Worm (Caenorhabditis elegans) whole organism, L1 larva: ENCODE measurements around the gene W08E12.2.

Source experiments
- C04F5.9 ChIP-seq: sonication (generic microtip); optimal IDR thresholded peaks from 2 replicates; lab custom pipeline; 2016; ENCODE audit warnings: missing genetic modification characterization, missing compliant biosample characterization
- C16A3.4 ChIP-seq: fragments of 150-350 bp; optimal IDR thresholded peaks from 2 replicates; lab custom pipeline; 2014; ENCODE audit warnings: missing biosample characterization, missing genetic modification characterization
- C34B4.2 ChIP-seq: sonication (generic microtip); optimal IDR thresholded peaks from 2 replicates; lab custom pipeline; 2017; ENCODE audit warnings: mild to moderate bottlenecking, missing genetic modification characterization, missing compliant biosample characterization
- aha-1 ChIP-seq: fragments of 150-350 bp; optimal IDR thresholded peaks from 2 replicates; lab custom pipeline; 2014; ENCODE audit warnings: missing biosample characterization, missing genetic modification characterization
- alr-1 ChIP-seq: fragments of 200-800 bp; sonication (Bioruptor generic); optimal IDR thresholded peaks from 2 replicates; lab custom pipeline; 2018; ENCODE audit warnings: borderline replicate concordance, mild to moderate bottlenecking, missing genetic modification characterization, missing compliant biosample characterization
- ama-1 ChIP-seq: fragments of 150-350 bp; optimal IDR thresholded peaks from 2 replicates; lab custom pipeline; 2014
- blmp-1 ChIP-seq: fragments of 150-350 bp; optimal IDR thresholded peaks from 2 replicates; lab custom pipeline; 2014; ENCODE audit warnings: missing biosample characterization, missing genetic modification characterization
- ceh-63 ChIP-seq: fragments of 200-800 bp; sonication (Bioruptor generic); optimal IDR thresholded peaks from 2 replicates; lab custom pipeline; 2018; ENCODE audit warnings: mild to moderate bottlenecking, missing genetic modification characterization, missing compliant biosample characterization
- ceh-8 ChIP-seq: fragments of 200-800 bp; sonication (Bioruptor generic); optimal IDR thresholded peaks from 2 replicates; lab custom pipeline; 2018; ENCODE audit warnings: mild to moderate bottlenecking, missing genetic modification characterization, moderate library complexity, missing compliant biosample characterization
- ceh-82 ChIP-seq, 3 experiments: fragments of 150-350 bp in 1 of 3; sonication (generic microtip) in 2 of 3; optimal IDR thresholded peaks; 2 replicates each; lab custom pipeline; 2014 to 2017; ENCODE audit warnings: missing biosample characterization in 3 of 3, missing genetic modification characterization in 3 of 3
- ces-1 ChIP-seq: fragments of 150-350 bp; optimal IDR thresholded peaks from 2 replicates; lab custom pipeline; 2014; ENCODE audit warnings: missing biosample characterization, missing genetic modification reagents, missing genetic modification characterization
- dpl-1 ChIP-seq, 3 experiments: fragments of 150-350 bp in 2 of 3; sonication (generic microtip) in 1 of 3; optimal IDR thresholded peaks; 2 replicates each; lab custom pipeline; 2014 to 2017; ENCODE audit warnings: missing biosample characterization in 3 of 3, missing genetic modification characterization in 3 of 3, missing genetic modification reagents in 3 of 3
- efl-1 ChIP-seq, 4 experiments: fragments of 150-350 bp; optimal IDR thresholded peaks in 3 of 4; peaks in 1 of 4; 1 replicate in 1 of 4; 2 replicates in 3 of 4; lab custom pipeline; 2014; ENCODE audit warnings: missing biosample characterization in 2 of 4, missing genetic modification characterization in 2 of 4, missing genetic modification reagents in 2 of 4
- egl-27 ChIP-seq, 2 experiments: fragments of 150-350 bp in 1 of 2; sonication (generic microtip); optimal IDR thresholded peaks; 3 replicates each; lab custom pipeline; 2017 to 2018; ENCODE audit warnings: missing biosample characterization in 2 of 2, missing genetic modification characterization in 2 of 2, missing genetic modification reagents in 2 of 2
- elt-3 ChIP-seq, 6 experiments: fragments of 150-350 bp in 1 of 6; sonication (generic microtip); optimal IDR thresholded peaks; 2 replicates each; lab custom pipeline; 2017 to 2018; ENCODE audit warnings: missing biosample characterization in 6 of 6, missing genetic modification characterization in 6 of 6, inconsistent platforms in 1 of 6
- ets-5 ChIP-seq: fragments of 200-800 bp; sonication (Bioruptor generic); IDR thresholded peaks from 2 replicates; pipeline ENCODE4 v1.3.6; 2022; ENCODE audit warnings: missing genetic modification characterization, missing compliant biosample characterization
- fkh-4 ChIP-seq: sonication (generic microtip); optimal IDR thresholded peaks from 2 replicates; lab custom pipeline; 2016; ENCODE audit warnings: missing compliant biosample characterization, missing genetic modification characterization, borderline replicate concordance
- hlh-17 ChIP-seq: fragments of 200-800 bp; sonication (Bioruptor generic); optimal IDR thresholded peaks from 2 replicates; lab custom pipeline; 2018; ENCODE audit warnings: missing genetic modification characterization, mild to moderate bottlenecking, missing compliant biosample characterization, moderate library complexity, borderline replicate concordance
- hlh-4 ChIP-seq: sonication (generic microtip); optimal IDR thresholded peaks from 2 replicates; lab custom pipeline; 2016; ENCODE audit warnings: mild to moderate bottlenecking, missing genetic modification characterization, missing compliant biosample characterization
- lin-14 ChIP-seq: fragments of 200-800 bp; sonication (Bioruptor generic); optimal IDR thresholded peaks from 2 replicates; lab custom pipeline; 2018; ENCODE audit warnings: mild to moderate bottlenecking, missing genetic modification characterization, moderate library complexity, missing compliant biosample characterization
- lin-15B ChIP-seq: fragments of 150-350 bp; sonication (generic microtip); optimal IDR thresholded peaks from 3 replicates; lab custom pipeline; 2014; ENCODE audit warnings: missing biosample characterization, missing genetic modification characterization
- lsy-2 ChIP-seq, 2 experiments: fragments of 150-350 bp; optimal IDR thresholded peaks; 2 replicates each; lab custom pipeline; 2014; ENCODE audit warnings: missing biosample characterization in 2 of 2, missing genetic modification characterization in 2 of 2
- mef-2 ChIP-seq: fragments of 150-350 bp; optimal IDR thresholded peaks from 2 replicates; lab custom pipeline; 2014; ENCODE audit warnings: missing biosample characterization, missing genetic modification characterization
- nhr-237 ChIP-seq: fragments of 150-350 bp; optimal IDR thresholded peaks from 2 replicates; lab custom pipeline; 2014; ENCODE audit warnings: missing biosample characterization, missing genetic modification characterization
- nhr-28 ChIP-seq: fragments of 150-350 bp; optimal IDR thresholded peaks from 2 replicates; lab custom pipeline; 2014; ENCODE audit warnings: missing biosample characterization, missing genetic modification characterization
- nhr-84 ChIP-seq: sonication (generic microtip); optimal IDR thresholded peaks from 2 replicates; lab custom pipeline; 2017; ENCODE audit warnings: missing biosample characterization, missing genetic modification characterization
- nhr-85 ChIP-seq: sonication (generic microtip); peaks from one replicate; lab custom pipeline; 2016; ENCODE audit warnings: missing genetic modification characterization, inconsistent platforms, missing compliant biosample characterization
- nhr-90 ChIP-seq: sonication (generic microtip); optimal IDR thresholded peaks from 2 replicates; lab custom pipeline; 2016; ENCODE audit warnings: mild to moderate bottlenecking, missing genetic modification characterization, missing compliant biosample characterization; ENCODE audit not compliant: poor library complexity
- pag-3 ChIP-seq: sonication (generic microtip); optimal IDR thresholded peaks from 2 replicates; lab custom pipeline; 2017; ENCODE audit warnings: missing genetic modification characterization, mild to moderate bottlenecking, missing compliant biosample characterization, antibody characterized with exemption, borderline replicate concordance; ENCODE audit not compliant: insufficient read depth
- pqm-1 ChIP-seq: sonication (generic microtip); optimal IDR thresholded peaks from 3 replicates; lab custom pipeline; 2017; ENCODE audit warnings: missing biosample characterization, missing genetic modification characterization
- snpc-4 ChIP-seq: fragments of 150-350 bp; optimal IDR thresholded peaks from 2 replicates; lab custom pipeline; 2014; ENCODE audit warnings: missing biosample characterization, missing genetic modification characterization
- sox-4 ChIP-seq: sonication (generic microtip); optimal IDR thresholded peaks from 2 replicates; lab custom pipeline; 2016; ENCODE audit warnings: missing genetic modification characterization, missing compliant biosample characterization
- sptf-1 ChIP-seq: fragments of 150-350 bp; optimal IDR thresholded peaks from 2 replicates; lab custom pipeline; 2014; ENCODE audit warnings: missing biosample characterization, missing genetic modification characterization
- sup-37 ChIP-seq: fragments of 200-800 bp; sonication (Bioruptor generic); optimal IDR thresholded peaks from 2 replicates; lab custom pipeline; 2018; ENCODE audit warnings: mild to moderate bottlenecking, missing genetic modification characterization, missing compliant biosample characterization
- tbx-2 ChIP-seq: sonication (generic microtip); optimal IDR thresholded peaks from 2 replicates; lab custom pipeline; 2016; ENCODE audit warnings: missing genetic modification characterization, missing compliant biosample characterization
- unc-130 ChIP-seq: fragments of 150-350 bp; optimal IDR thresholded peaks from 2 replicates; lab custom pipeline; 2017; ENCODE audit warnings: missing biosample characterization, missing genetic modification characterization, inconsistent platforms
- unc-62 ChIP-seq: fragments of 150-350 bp; optimal IDR thresholded peaks from 2 replicates; lab custom pipeline; 2014; ENCODE audit warnings: missing biosample characterization, missing genetic modification reagents, missing genetic modification characterization
- unc-86 ChIP-seq: sonication (generic microtip); optimal IDR thresholded peaks from 2 replicates; lab custom pipeline; 2016; ENCODE audit warnings: missing genetic modification characterization, missing compliant biosample characterization
- xbp-1 ChIP-seq: sonication (generic microtip); optimal IDR thresholded peaks from 2 replicates; lab custom pipeline; 2016; ENCODE audit warnings: missing genetic modification characterization, missing compliant biosample characterization
- zag-1 ChIP-seq: fragments of 150-350 bp; optimal IDR thresholded peaks from 2 replicates; lab custom pipeline; 2014; ENCODE audit warnings: missing biosample characterization, missing genetic modification characterization
- zip-4 ChIP-seq: fragments of 200-800 bp; sonication (Bioruptor generic); optimal IDR thresholded peaks from 2 replicates; lab custom pipeline; 2018; ENCODE audit warnings: mild to moderate bottlenecking, missing genetic modification characterization, moderate library complexity, missing compliant biosample characterization
- ztf-11 ChIP-seq, 2 experiments: sonication (generic microtip); optimal IDR thresholded peaks; 2 replicates each; lab custom pipeline; 2016 to 2017; ENCODE audit warnings: missing genetic modification characterization in 2 of 2, missing biosample characterization in 1 of 2, missing compliant biosample characterization in 1 of 2
- ztf-4 ChIP-seq: fragments of 150-350 bp; optimal IDR thresholded peaks from 2 replicates; lab custom pipeline; 2014; ENCODE audit warnings: missing biosample characterization, missing genetic modification characterization

Gene W08E12.2

ce11 chrIV:3345484-3345883 lies 39.8 kb downstream of the W08E12.2 start:
- TF ChIP-seq ztf-4 (tag; lab: Kevin White, UChicago) (no peak), hlh-4 (tag; lab: Kevin White, UChicago) (no peak), sup-37 (GFP tag; lab: Kevin White, UChicago) (no peak), sox-4 (tag; lab: Kevin White, UChicago) (no peak), ama-1 (lab: Kevin White, UChicago) (no peak), lin-15B (tag; lab: Kevin White, UChicago) (no peak)
- TF ChIP-seq, all 84 proteins: peak for 0

ce11 chrIV:3348334-3348733 lies 42.7 kb downstream of the W08E12.2 start:
- TF ChIP-seq efl-1 (optimal IDR thresholded peaks at IDR 0.05; lab: Kevin White, UChicago) (no peak), efl-1 (GFP tag; optimal IDR thresholded peaks at IDR 0.05 in 1 of 2; lab: Kevin White, UChicago) (peak in 1 of 2 experiments; percentile 41), lin-14 (peak; percentile 1), ceh-8 (GFP tag; lab: Kevin White, UChicago) (peak; percentile 83), alr-1 (tag; lab: Kevin White, UChicago) (no peak)
- TF ChIP-seq, all 84 proteins: peak for 3

- TF ChIP-seq zip-4 (GFP tag; lab: Kevin White, UChicago) (no peak), sptf-1 (tag; lab: Kevin White, UChicago) (no peak), elt-3 (tag; optimal IDR thresholded peaks at IDR 0.05; lab: Kevin White, UChicago) (no peak), mef-2 (tag; lab: Kevin White, UChicago) (no peak), pag-3 (no peak), lin-14 (peak; percentile 19), alr-1 (tag; lab: Kevin White, UChicago) (no peak), efl-1 (optimal IDR thresholded peaks at IDR 0.05; lab: Kevin White, UChicago) (peak; percentile 42 to 57), efl-1 (GFP tag; optimal IDR thresholded peaks at IDR 0.05 in 1 of 2; lab: Kevin White, UChicago) (peak in 1 of 2 experiments; percentile 75), xbp-1 (no peak), egl-27 (tag; optimal IDR thresholded peaks at IDR 0.05; lab: Kevin White, UChicago) (no peak), pqm-1 (tag; lab: Kevin White, UChicago) (no peak), zag-1 (no peak), lsy-2 (tag; optimal IDR thresholded peaks at IDR 0.05; lab: Kevin White, UChicago) (peak in 1 of 2 experiments; percentile 21), unc-86 (tag; lab: Kevin White, UChicago) (no peak), nhr-90 (tag; lab: Kevin White, UChicago) (no peak), sox-4 (tag; lab: Kevin White, UChicago) (no peak), unc-62 (GFP tag; lab: Kevin White, UChicago) (no peak), hlh-17 (no peak), C04F5.9 (tag; lab: Kevin White, UChicago) (no peak), dpl-1 (GFP tag; optimal IDR thresholded peaks at IDR 0.05; lab: Kevin White, UChicago) (no peak), ama-1 (lab: Kevin White, UChicago) (no peak), blmp-1 (tag; lab: Kevin White, UChicago) (peak; percentile 7), ets-5 (GFP tag; lab: Robert Waterston, UW) (no peak), ceh-82 (tag; optimal IDR thresholded peaks at IDR 0.05; lab: Kevin White, UChicago) (peak in 1 of 3 experiments; percentile 32), tbx-2 (no peak)
Observed at ce11 chrIV:3349977-3350580, 44.4 kb downstream of the W08E12.2 start, which contains the start of gene elks-1. TSS of gene elks-1 (minus strand) at chrIV:3350027.

DNA sequence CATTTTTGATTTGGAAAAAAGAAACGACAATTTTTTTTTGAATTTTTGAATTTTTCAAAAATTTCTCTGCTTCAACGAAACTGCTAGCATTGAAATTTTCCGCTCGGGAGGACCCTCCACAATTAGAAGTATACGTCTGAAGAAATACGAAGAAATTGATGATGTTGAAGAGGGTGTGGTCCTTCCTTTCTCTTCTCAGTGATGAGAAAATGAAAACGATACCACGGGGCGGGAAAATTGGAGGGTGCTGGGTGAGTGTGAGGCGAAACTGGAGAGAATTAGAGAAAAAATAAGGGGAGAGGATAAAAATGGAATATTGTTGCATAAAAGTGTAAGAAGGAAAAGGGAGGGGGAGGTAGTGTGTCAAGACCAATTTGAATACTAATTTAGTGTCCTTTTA lies 46.3 kb downstream of the W08E12.2 start:
- TF ChIP-seq C34B4.2 (tag; lab: Kevin White, UChicago): no peak
- no peak for TF ChIP-seq nhr-28
- peak; percentile 55 for TF ChIP-seq nhr-85 (tag; lab: Kevin White, UChicago)
- no peak for TF ChIP-seq C16A3.4 (tag; lab: Kevin White, UChicago)
- no peak for TF ChIP-seq lsy-2 (tag; optimal IDR thresholded peaks at IDR 0.05; lab: Kevin White, UChicago)
- peak in 1 of 3 experiments; percentile 16 for TF ChIP-seq ceh-82 (tag; optimal IDR thresholded peaks at IDR 0.05; lab: Kevin White, UChicago)
- no peak for TF ChIP-seq unc-130
- TF ChIP-seq snpc-4 (tag; lab: Kevin White, UChicago): no peak
- TF ChIP-seq ets-5 (GFP tag; lab: Robert Waterston, UW): no peak
- TF ChIP-seq aha-1 (tag; lab: Kevin White, UChicago): no peak
- TF ChIP-seq ceh-8 (GFP tag; lab: Kevin White, UChicago): no peak
- TF ChIP-seq fkh-4 (tag; lab: Kevin White, UChicago): no peak
- no peak for TF ChIP-seq elt-3 (tag; optimal IDR thresholded peaks at IDR 0.05; lab: Kevin White, UChicago)
- TF ChIP-seq ceh-63 (GFP tag; lab: Kevin White, UChicago): no peak
- TF ChIP-seq sox-4 (tag; lab: Kevin White, UChicago): no peak
- TF ChIP-seq ztf-11 (tag; optimal IDR thresholded peaks at IDR 0.05; lab: Kevin White, UChicago): no peak
- peak; percentile 28 for TF ChIP-seq lin-14
- no peak for TF ChIP-seq nhr-237 (tag; lab: Kevin White, UChicago)
- no peak for TF ChIP-seq ces-1
- TF ChIP-seq blmp-1 (tag; lab: Kevin White, UChicago): peak; percentile 90
- TF ChIP-seq nhr-84 (tag; lab: Kevin White, UChicago): no peak
- TF ChIP-seq sptf-1 (tag; lab: Kevin White, UChicago): no peak
- TF ChIP-seq zag-1: no peak
